Fruit fly (Drosophila melanogaster) whole organism, embryonic: ENCODE data around the gene CG10353.

Source experiments
- Abd-B ChIP-seq: fragments of 200-800 bp; sonication (Bioruptor generic); optimal IDR thresholded peaks from 2 replicates; lab custom pipeline; 2018; ENCODE audit warnings: missing biosample characterization, mild to moderate bottlenecking, missing genetic modification characterization, moderate library complexity
- Blimp-1 ChIP-seq: fragments of 200-800 bp; sonication (Bioruptor generic); optimal IDR thresholded peaks from 3 replicates; lab custom pipeline; 2018; ENCODE audit warnings: missing biosample characterization, missing genetic modification characterization, mild to moderate bottlenecking, moderate library complexity, missing genetic modification reagents
- C15 ChIP-seq: fragments of 200-800 bp; sonication (Bioruptor generic); IDR thresholded peaks from 3 replicates; pipeline ENCODE4 v1.3.6; 2022; ENCODE audit warnings: missing biosample characterization, missing genetic modification characterization
- CG10959 ChIP-seq: fragments of 200-800 bp; sonication (Bioruptor generic); IDR thresholded peaks from 2 replicates; pipeline ENCODE4 v1.3.6; 2022; ENCODE audit warnings: missing biosample characterization, missing genetic modification characterization
- CG11560 ChIP-seq: fragments of 200-800 bp; sonication (Bioruptor generic); IDR thresholded peaks from 3 replicates; pipeline ENCODE4 v1.3.6; 2022; ENCODE audit warnings: missing biosample characterization, missing genetic modification characterization
- CG11696 ChIP-seq: fragments of 200-800 bp; sonication (Bioruptor generic); IDR thresholded peaks from 2 replicates; pipeline ENCODE4 v1.3.6; 2022; ENCODE audit warnings: missing biosample characterization, missing genetic modification characterization
- CG12659 ChIP-seq: fragments of 200-800 bp; sonication (Bioruptor generic); optimal IDR thresholded peaks from 3 replicates; lab custom pipeline; 2017; ENCODE audit warnings: mild to moderate bottlenecking, missing biosample characterization, missing genetic modification reagents, missing genetic modification characterization
- CG14667 ChIP-seq: fragments of 200-800 bp; sonication (Bioruptor generic); IDR thresholded peaks from 2 replicates; pipeline ENCODE4 v1.3.6; 2022; ENCODE audit warnings: missing biosample characterization, missing genetic modification characterization
- CG14965 ChIP-seq: fragments of 200-800 bp; sonication (Bioruptor generic); optimal IDR thresholded peaks from 2 replicates; lab custom pipeline; 2016; ENCODE audit warnings: missing biosample characterization, missing genetic modification characterization, borderline replicate concordance
- CG1602 ChIP-seq: fragments of 200-800 bp; sonication (Bioruptor generic); optimal IDR thresholded peaks from 3 replicates; lab custom pipeline; 2016; ENCODE audit warnings: missing biosample characterization, missing genetic modification characterization
- CG2712 ChIP-seq: fragments of 200-800 bp; optimal IDR thresholded peaks from 3 replicates; lab custom pipeline; 2019; ENCODE audit warnings: missing biosample characterization, mild to moderate bottlenecking, missing genetic modification characterization, moderate library complexity
- CG31441 ChIP-seq: fragments of 200-800 bp; sonication (Bioruptor generic); IDR thresholded peaks from 2 replicates; pipeline ENCODE4 v1.3.6; 2022; ENCODE audit warnings: missing biosample characterization, missing genetic modification characterization
- CG3281 ChIP-seq: fragments of 200-800 bp; sonication (Bioruptor generic); optimal IDR thresholded peaks from 3 replicates; lab custom pipeline; 2017; ENCODE audit warnings: missing biosample characterization, mild to moderate bottlenecking, missing genetic modification characterization
- CG4424 ChIP-seq: fragments of 200-800 bp; sonication (Bioruptor generic); optimal IDR thresholded peaks from 3 replicates; lab custom pipeline; 2016; ENCODE audit warnings: missing biosample characterization, missing genetic modification characterization
- CG6254 ChIP-seq: fragments of 200-800 bp; sonication (Bioruptor generic); optimal IDR thresholded peaks from 3 replicates; lab custom pipeline; 2017; ENCODE audit warnings: mild to moderate bottlenecking, missing biosample characterization, missing genetic modification reagents, missing genetic modification characterization
- CG7745 ChIP-seq: fragments of 200-800 bp; sonication (Bioruptor generic); optimal IDR thresholded peaks from 2 replicates; lab custom pipeline; 2018; ENCODE audit warnings: missing biosample characterization, mild to moderate bottlenecking, missing genetic modification characterization, moderate library complexity
- CG9609 ChIP-seq: fragments of 200-800 bp; sonication (Bioruptor generic); optimal IDR thresholded peaks from 3 replicates; lab custom pipeline; 2016; ENCODE audit warnings: missing biosample characterization, missing genetic modification characterization
- Dad ChIP-seq: fragments of 200-800 bp; sonication (Bioruptor generic); optimal IDR thresholded peaks from 3 replicates; lab custom pipeline; 2016; ENCODE audit warnings: missing biosample characterization, missing genetic modification characterization
- Dip2 ChIP-seq: fragments of 200-800 bp; sonication (Bioruptor generic); IDR thresholded peaks from 2 replicates; pipeline ENCODE4 v1.3.6; 2022; ENCODE audit warnings: missing biosample characterization, missing genetic modification characterization
- Dp ChIP-seq: fragments of 200-800 bp; sonication (Bioruptor generic); optimal IDR thresholded peaks from 2 replicates; lab custom pipeline; 2018; ENCODE audit warnings: missing biosample characterization, mild to moderate bottlenecking, missing genetic modification characterization, moderate library complexity
- Fer1 ChIP-seq: fragments of 200-800 bp; sonication (Bioruptor generic); optimal IDR thresholded peaks from 2 replicates; lab custom pipeline; 2017; ENCODE audit warnings: missing biosample characterization, mild to moderate bottlenecking, missing genetic modification characterization
- Fer2 ChIP-seq: fragments of 200-800 bp; sonication (Bioruptor generic); optimal IDR thresholded peaks from 2 replicates; lab custom pipeline; 2018; ENCODE audit warnings: missing biosample characterization, mild to moderate bottlenecking, missing genetic modification characterization, moderate library complexity
- Hand ChIP-seq: fragments of 200-800 bp; sonication (Bioruptor generic); optimal IDR thresholded peaks from 2 replicates; lab custom pipeline; 2017; ENCODE audit warnings: mild to moderate bottlenecking, missing biosample characterization, missing genetic modification reagents, missing genetic modification characterization
- Lhr ChIP-seq: fragments of 200-800 bp; sonication (Bioruptor generic); optimal IDR thresholded peaks from 3 replicates; lab custom pipeline; 2017; ENCODE audit warnings: mild to moderate bottlenecking, missing biosample characterization, missing genetic modification reagents, missing genetic modification characterization
- MESR4 ChIP-seq: fragments of 200-800 bp; sonication (Bioruptor generic); optimal IDR thresholded peaks from 2 replicates; lab custom pipeline; 2018; ENCODE audit warnings: missing biosample characterization, mild to moderate bottlenecking, missing genetic modification characterization, moderate library complexity
- Opbp ChIP-seq: fragments of 200-800 bp; sonication (Bioruptor generic); IDR thresholded peaks from 3 replicates; pipeline ENCODE4 v1.3.6; 2022; ENCODE audit warnings: missing biosample characterization, missing genetic modification characterization; ENCODE audit not compliant: partially characterized antibody
- Pdp1 ChIP-seq, 2 experiments: fragments of 200-800 bp; sonication (Bioruptor generic); optimal IDR thresholded peaks; 3 replicates each; lab custom pipeline; 2016; ENCODE audit warnings: missing biosample characterization in 2 of 2, missing genetic modification characterization in 2 of 2, mild to moderate bottlenecking in 1 of 2, moderate library complexity in 1 of 2
- Sox100B ChIP-seq: fragments of 200-800 bp; sonication (Bioruptor generic); optimal IDR thresholded peaks from 3 replicates; lab custom pipeline; 2018; ENCODE audit warnings: missing biosample characterization, mild to moderate bottlenecking, missing genetic modification characterization
- al ChIP-seq: fragments of 200-800 bp; sonication (Bioruptor generic); IDR thresholded peaks from 2 replicates; pipeline ENCODE4 v1.3.6; 2022; ENCODE audit warnings: missing biosample characterization, missing genetic modification characterization
- br ChIP-seq: fragments of >200 bp; optimal IDR thresholded peaks from 2 replicates; lab custom pipeline; 2017
- btn ChIP-seq: fragments of 200-800 bp; sonication (Bioruptor generic); optimal IDR thresholded peaks from 2 replicates; lab custom pipeline; 2016; ENCODE audit warnings: missing biosample characterization, missing genetic modification characterization
- chm ChIP-seq: fragments of 200-800 bp; sonication (Bioruptor generic); IDR thresholded peaks from 2 replicates; pipeline ENCODE4 v1.3.6; 2022; ENCODE audit warnings: missing biosample characterization, missing genetic modification characterization
- eve ChIP-seq, 2 experiments: fragments of >200 bp; optimal IDR thresholded peaks; 2 replicates each; lab custom pipeline; 2017; ENCODE audit warnings: missing biosample characterization in 2 of 2, missing genetic modification characterization in 2 of 2
- ham ChIP-seq: fragments of 200-800 bp; sonication (Bioruptor generic); IDR thresholded peaks from 2 replicates; pipeline ENCODE4 v1.3.6; 2022; ENCODE audit warnings: missing biosample characterization, missing genetic modification characterization
- inv ChIP-seq: fragments of 200-800 bp; sonication (Bioruptor generic); IDR thresholded peaks from 2 replicates; pipeline ENCODE4 v1.3.6; 2022; ENCODE audit warnings: missing biosample characterization, missing genetic modification characterization; ENCODE audit not compliant: partially characterized antibody
- jumu ChIP-seq: fragments of 200-800 bp; sonication (Bioruptor generic); optimal IDR thresholded peaks from 3 replicates; lab custom pipeline; 2016; ENCODE audit warnings: missing biosample characterization, missing genetic modification characterization
- kah ChIP-seq: fragments of 200-800 bp; sonication (Bioruptor generic); optimal IDR thresholded peaks from 2 replicates; lab custom pipeline; 2018; ENCODE audit warnings: missing biosample characterization, mild to moderate bottlenecking, missing genetic modification characterization
- lola ChIP-seq, 3 experiments: fragments of >200 bp in 2 of 3; fragments of 200-800 bp in 1 of 3; sonication (Bioruptor generic) in 1 of 3; optimal IDR thresholded peaks; 2 replicates each; lab custom pipeline; 2017 to 2019; ENCODE audit warnings: missing biosample characterization in 3 of 3, missing genetic modification characterization in 3 of 3, mild to moderate bottlenecking in 1 of 3, moderate library complexity in 1 of 3
- maf-S ChIP-seq: fragments of 200-800 bp; sonication (Bioruptor generic); optimal IDR thresholded peaks from 2 replicates; lab custom pipeline; 2016; ENCODE audit warnings: missing biosample characterization, missing genetic modification characterization
- mam ChIP-seq: fragments of 200-800 bp; sonication (Bioruptor generic); optimal IDR thresholded peaks from 3 replicates; lab custom pipeline; 2016; ENCODE audit warnings: missing biosample characterization, missing genetic modification characterization
- mld ChIP-seq: fragments of 200-800 bp; sonication (Bioruptor generic); IDR thresholded peaks from 3 replicates; pipeline ENCODE4 v1.3.6; 2022; ENCODE audit warnings: missing biosample characterization, missing genetic modification characterization; ENCODE audit not compliant: partially characterized antibody
- pho ChIP-seq: fragments of 200-800 bp; sonication (Bioruptor generic); optimal IDR thresholded peaks from 2 replicates; lab custom pipeline; 2016; ENCODE audit warnings: missing biosample characterization, missing genetic modification characterization
- pum ChIP-seq: fragments of 200-800 bp; sonication (Bioruptor generic); optimal IDR thresholded peaks from 2 replicates; lab custom pipeline; 2016; ENCODE audit warnings: missing biosample characterization, missing genetic modification characterization
- run ChIP-seq: fragments of 200-800 bp; sonication (Bioruptor generic); optimal IDR thresholded peaks from 3 replicates; lab custom pipeline; 2018; ENCODE audit warnings: missing biosample characterization, mild to moderate bottlenecking, missing genetic modification characterization
- shn ChIP-seq: fragments of 200-800 bp; sonication (Bioruptor generic); optimal IDR thresholded peaks from 3 replicates; lab custom pipeline; 2016; ENCODE audit warnings: missing biosample characterization, missing genetic modification characterization
- sr ChIP-seq: fragments of 200-800 bp; sonication (Bioruptor generic); IDR thresholded peaks from 3 replicates; pipeline ENCODE4 v1.3.6; 2022; ENCODE audit warnings: missing biosample characterization, missing genetic modification characterization
- stc ChIP-seq: fragments of 200-800 bp; sonication (Bioruptor generic); IDR thresholded peaks from 2 replicates; pipeline ENCODE4 v1.3.6; 2022; ENCODE audit warnings: missing biosample characterization, missing genetic modification characterization
- stwl ChIP-seq: fragments of 200-800 bp; sonication (Bioruptor generic); optimal IDR thresholded peaks from 3 replicates; lab custom pipeline; 2018; ENCODE audit warnings: missing biosample characterization, mild to moderate bottlenecking, missing genetic modification characterization, moderate library complexity

Gene CG10353

DNA sequence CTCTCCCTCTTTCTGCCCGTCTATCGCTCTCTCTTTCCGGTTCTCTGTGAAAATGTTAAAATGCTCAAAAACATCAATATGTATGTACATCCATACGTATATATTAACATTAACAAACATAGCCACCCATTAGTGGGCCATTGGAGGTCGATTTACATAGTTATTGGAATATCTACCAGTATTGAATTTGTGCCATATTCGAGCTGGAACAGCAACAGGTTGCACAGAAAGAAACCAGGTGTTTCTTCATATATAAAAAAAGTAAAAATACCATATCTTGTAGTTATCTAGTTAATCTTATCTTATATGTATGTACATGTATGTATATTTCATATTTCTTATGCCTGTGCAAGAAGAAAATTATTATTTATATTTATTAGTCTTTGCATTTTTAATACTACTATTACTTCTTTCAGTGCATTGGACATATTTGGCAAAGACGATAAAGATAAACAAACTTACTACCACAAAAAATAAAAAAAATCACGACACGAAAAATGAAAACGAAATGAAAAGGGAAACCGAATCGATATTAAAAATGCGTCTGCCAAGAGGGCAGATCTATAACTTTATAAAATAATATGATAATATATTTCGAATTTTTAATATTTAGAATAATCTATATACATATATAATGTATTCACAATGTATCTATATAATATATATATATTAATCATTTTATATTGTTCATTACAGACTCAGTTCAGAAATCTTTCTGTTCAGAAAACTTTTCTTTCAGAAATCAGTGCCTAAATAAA lies 38.3 kb downstream of the CG10353 start (continued):
- no peak for TF ChIP-seq mam (GFP tag; lab: Kevin White, UChicago)
- TF ChIP-seq shn, result no peak
- TF ChIP-seq stwl (tag; lab: Kevin White, UChicago), result no peak
- no peak for TF ChIP-seq CG9609
- no peak for TF ChIP-seq br (lab: Kevin White, UChicago)
- no peak for TF ChIP-seq Dp (GFP tag; lab: Kevin White, UChicago)
- TF ChIP-seq ham (GFP tag; lab: Robert Waterston, UW), result no peak
- no peak for TF ChIP-seq eve (GFP tag; optimal IDR thresholded peaks at IDR 0.05; lab: Kevin White, UChicago)
- TF ChIP-seq Pdp1 (GFP tag; optimal IDR thresholded peaks at IDR 0.05; lab: Kevin White, UChicago), result no peak
- TF ChIP-seq CG6254 (GFP tag; lab: Kevin White, UChicago), result no peak
- TF ChIP-seq sr (GFP tag; lab: Robert Waterston, UW), result no peak
- TF ChIP-seq pho (GFP tag; lab: Kevin White, UChicago), result no peak
- TF ChIP-seq CG11696 (GFP tag; lab: Robert Waterston, UW), result no peak
- no peak for TF ChIP-seq btn (GFP tag; lab: Kevin White, UChicago)
- no peak for TF ChIP-seq inv
- peak; percentile 30 for TF ChIP-seq run (tag; lab: Kevin White, UChicago)

DNA sequence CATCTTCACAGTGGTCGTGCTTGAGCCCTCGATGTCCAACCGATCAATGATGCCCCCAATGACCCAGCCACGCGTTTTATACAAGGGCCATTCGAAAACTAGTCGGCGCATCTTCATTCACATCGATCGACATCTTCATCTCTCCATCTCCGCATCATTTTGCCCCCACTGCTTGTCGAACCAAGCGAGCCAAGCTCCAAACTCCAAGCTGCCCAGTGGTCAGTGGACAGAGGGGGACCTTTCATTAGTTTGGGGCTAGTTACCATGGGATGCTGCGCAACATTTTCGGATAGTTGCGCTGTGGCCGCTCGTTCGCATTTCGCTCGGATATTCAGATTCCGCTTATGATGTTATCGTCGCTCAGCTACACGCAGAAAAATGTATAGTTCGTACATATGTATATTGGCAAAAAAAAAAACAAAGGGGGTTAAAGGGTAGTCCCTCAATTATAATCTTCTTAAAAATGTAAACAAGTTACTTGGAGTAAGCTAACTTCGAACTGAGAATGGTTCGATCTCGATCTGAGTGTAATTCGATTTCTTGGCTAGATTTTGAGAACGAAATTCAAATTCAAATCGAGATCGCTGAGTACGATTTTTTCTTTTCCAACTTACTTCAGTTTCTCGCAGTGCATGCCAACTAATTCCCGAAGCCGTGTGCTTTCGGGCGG lies 40.8 kb downstream of the CG10353 start, which contains the start of gene CG15740:
CG15740 (minus strand) TSS at position 51 of the 670 bp plus-strand sequence.
- no peak for TF ChIP-seq lola (GFP tag; optimal IDR thresholded peaks at IDR 0.05; lab: Kevin White, UChicago)
- TF ChIP-seq Fer2 (tag; lab: Kevin White, UChicago), result no peak
- peak; percentile 63 for TF ChIP-seq CG31441
- no peak for TF ChIP-seq C15 (GFP tag; lab: Robert Waterston, UW)
- TF ChIP-seq Lhr (GFP tag; lab: Kevin White, UChicago), result no peak
- no peak for TF ChIP-seq CG1602 (GFP tag; lab: Kevin White, UChicago)
- TF ChIP-seq MESR4 (GFP tag; lab: Kevin White, UChicago), result no peak
- TF ChIP-seq CG2712 (tag; lab: Kevin White, UChicago), result no peak
- no peak for TF ChIP-seq CG14965 (GFP tag; lab: Kevin White, UChicago)
- peak; percentile 35; the same call in 1 of the 2 replicates for TF ChIP-seq CG14667
- TF ChIP-seq Blimp-1 (GFP tag; lab: Kevin White, UChicago), result no peak
- no peak for TF ChIP-seq maf-S (GFP tag; lab: Kevin White, UChicago)
- TF ChIP-seq Fer1, result peak; percentile 10
- TF ChIP-seq CG11560, result no peak
- no peak for TF ChIP-seq Dip2
- TF ChIP-seq kah (GFP tag; lab: Kevin White, UChicago), result no peak
- no peak for TF ChIP-seq CG3281 (GFP tag; lab: Kevin White, UChicago)
- no peak for TF ChIP-seq chm (GFP tag; lab: Robert Waterston, UW)
- 0 out of 2 replicates have a peak, but pooled peaks have one; percentile 20 for TF ChIP-seq al (GFP tag; lab: Robert Waterston, UW)
- TF ChIP-seq Sox100B (GFP tag; lab: Kevin White, UChicago), result peak; percentile 58
- peak; percentile 25 for TF ChIP-seq jumu
- peak; percentile 42 for TF ChIP-seq CG4424 (GFP tag; lab: Kevin White, UChicago)
- no peak for TF ChIP-seq Abd-B (GFP tag; lab: Kevin White, UChicago)
- TF ChIP-seq stc, result peak; percentile 62; the same call in 1 of the 2 replicates
- peak; percentile 5 for TF ChIP-seq CG12659
- no peak for TF ChIP-seq Dad (GFP tag; lab: Kevin White, UChicago)
- TF ChIP-seq pum (GFP tag; lab: Kevin White, UChicago), result peak; percentile 46
- no peak for TF ChIP-seq CG10959 (GFP tag; lab: Robert Waterston, UW)
- TF ChIP-seq Hand (GFP tag; lab: Kevin White, UChicago), result no peak
- no peak for TF ChIP-seq CG7745 (tag; lab: Kevin White, UChicago)
- no peak for TF ChIP-seq mld (GFP tag; lab: Robert Waterston, UW)
- no peak for TF ChIP-seq Opbp
